Fruit fly (Drosophila melanogaster) S2 (cell line): ENCODE measurements around the gene CG18249.

Source experiments
- CG8478 ChIP-seq: fragments of >200 bp; optimal IDR thresholded peaks from 2 replicates; lab custom pipeline; 2018
- CTCF ChIP-seq, 2 experiments: fragments of >200 bp; optimal IDR thresholded peaks; 2 replicates each; lab custom pipeline; 2018

The CG18249 gene

DNA sequence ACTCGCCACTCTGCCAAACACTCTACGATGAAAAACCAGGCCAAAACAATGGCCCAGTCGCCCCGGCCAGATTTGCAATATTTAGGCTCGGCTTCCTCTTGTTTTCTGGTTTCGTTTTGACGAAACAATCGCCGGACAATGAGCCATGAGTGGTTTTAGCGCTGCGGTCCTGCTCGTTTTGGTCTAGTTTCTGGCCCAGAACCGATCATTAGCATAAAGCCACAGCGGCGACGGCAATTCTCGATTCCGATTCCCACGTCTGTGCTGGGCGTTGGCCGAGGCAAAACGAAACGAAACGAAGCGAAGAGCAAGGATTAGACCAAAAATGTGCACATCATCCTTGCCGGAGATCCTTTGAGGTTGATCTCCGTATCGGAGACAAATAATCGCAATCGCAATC lies 16.6 kb upstream of the CG18249 start:
- TF ChIP-seq CTCF (optimal IDR thresholded peaks at IDR 0.05; lab: Kevin White, UChicago): no peak
- TF ChIP-seq CG8478 (lab: Kevin White, UChicago): no peak

DNA sequence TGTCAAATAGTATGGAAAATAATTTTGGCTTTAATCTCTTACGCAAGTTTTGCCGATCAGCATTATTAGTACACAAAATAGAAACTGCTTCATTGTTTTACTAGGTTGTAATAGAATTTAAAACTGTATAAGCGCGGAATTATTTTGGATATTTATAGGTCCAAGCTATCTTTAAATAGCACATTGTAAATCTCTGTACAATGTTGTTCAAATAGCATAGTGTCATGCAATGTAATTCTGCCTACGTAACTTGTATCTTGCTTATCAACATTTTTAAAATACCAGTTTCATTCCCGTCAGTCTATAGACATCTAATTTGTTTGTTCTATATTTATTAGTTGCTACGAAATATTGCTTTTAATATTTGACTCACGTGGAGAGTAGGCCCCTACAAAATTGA lies 15.2 kb upstream of the CG18249 start, which contains the start of gene CheA84a:
Gene CheA84a (minus strand): TSS at position 101 of the 400 bp plus-strand sequence.
- TF ChIP-seq CG8478 (lab: Kevin White, UChicago) (no peak), CTCF (optimal IDR thresholded peaks at IDR 0.05; lab: Kevin White, UChicago) (no peak)

- TF ChIP-seq CTCF (optimal IDR thresholded peaks at IDR 0.05; lab: Kevin White, UChicago) (no peak), CG8478 (lab: Kevin White, UChicago) (no peak)
Measured at dm6 chr3R:8205292-8205893, 14.6 kb upstream of the CG18249 start.

- TF ChIP-seq CTCF (optimal IDR thresholded peaks at IDR 0.05; lab: Kevin White, UChicago) (no peak), CG8478 (lab: Kevin White, UChicago) (no peak)
Measured at dm6 chr3R:8206019-8206418, 13.9 kb upstream of the CG18249 start.

- TF ChIP-seq CTCF (optimal IDR thresholded peaks at IDR 0.05; lab: Kevin White, UChicago): no peak
- TF ChIP-seq CG8478 (lab: Kevin White, UChicago): no peak
Measured at dm6 chr3R:8206628-8207275, 13.2 kb upstream of the CG18249 start.

- TF ChIP-seq CG8478 (lab: Kevin White, UChicago) (no peak), CTCF (optimal IDR thresholded peaks at IDR 0.05; lab: Kevin White, UChicago) (no peak)
Measured at dm6 chr3R:8207276-8207654, 12.7 kb upstream of the CG18249 start.

dm6 chr3R:8208378-8209021 lies 11.4 kb upstream of the CG18249 start:
- TF ChIP-seq CTCF (optimal IDR thresholded peaks at IDR 0.05; lab: Kevin White, UChicago) (no peak), CG8478 (lab: Kevin White, UChicago) (no peak)

- TF ChIP-seq CG8478 (lab: Kevin White, UChicago) (no peak), CTCF (optimal IDR thresholded peaks at IDR 0.05; lab: Kevin White, UChicago) (no peak)
Measured at dm6 chr3R:8210837-8211488, 9.0 kb upstream of the CG18249 start.

DNA sequence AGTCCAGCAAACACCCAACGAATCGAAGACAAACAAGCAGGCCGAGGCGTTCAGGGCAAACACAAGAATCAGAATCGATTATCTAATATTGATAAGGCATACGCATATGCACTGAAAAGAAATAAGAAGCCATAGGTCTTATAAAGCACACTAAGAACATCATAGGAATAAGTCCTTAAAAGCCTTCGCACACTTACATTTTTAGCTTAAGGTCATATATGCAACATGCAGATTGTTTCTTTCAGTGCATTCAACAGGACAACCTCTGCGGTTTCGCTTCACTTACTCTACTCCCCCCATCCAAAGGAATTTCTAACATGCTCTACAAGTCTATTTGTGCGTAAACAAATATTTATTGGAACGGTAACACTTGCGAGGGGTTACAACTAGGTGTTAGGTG lies 7.4 kb upstream of the CG18249 start:
- TF ChIP-seq CTCF (optimal IDR thresholded peaks at IDR 0.05; lab: Kevin White, UChicago) (no peak), CG8478 (lab: Kevin White, UChicago) (no peak)

dm6 chr3R:8215528-8216189 lies 4.3 kb upstream of the CG18249 start:
- TF ChIP-seq CG8478 (lab: Kevin White, UChicago): no peak
- TF ChIP-seq CTCF (optimal IDR thresholded peaks at IDR 0.05; lab: Kevin White, UChicago): no peak

DNA sequence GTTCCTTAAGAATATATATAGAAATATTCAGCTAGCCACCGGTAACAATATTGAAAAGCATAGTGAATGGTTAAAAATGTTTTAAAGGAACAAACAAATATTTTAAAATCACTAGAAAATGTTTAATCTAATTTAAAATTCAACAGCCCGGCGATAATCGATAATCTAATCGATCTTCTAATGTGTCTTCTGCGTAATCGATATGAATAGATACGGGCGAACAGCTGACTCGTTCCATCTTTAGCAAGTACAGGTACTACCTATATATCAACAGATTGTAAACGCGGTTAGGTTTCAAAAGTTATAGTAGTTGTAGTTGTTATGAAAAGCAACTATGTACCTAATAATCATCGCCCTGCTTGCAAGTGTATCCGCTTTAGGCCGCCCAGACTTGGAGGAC lies 2.2 kb upstream of the CG18249 start, which contains the start of gene CG7800:
Gene CG7800 (plus strand): TSS at position 231 of the 400 bp plus-strand sequence.
- TF ChIP-seq CTCF (optimal IDR thresholded peaks at IDR 0.05; lab: Kevin White, UChicago) (no peak), CG8478 (lab: Kevin White, UChicago) (no peak)

DNA sequence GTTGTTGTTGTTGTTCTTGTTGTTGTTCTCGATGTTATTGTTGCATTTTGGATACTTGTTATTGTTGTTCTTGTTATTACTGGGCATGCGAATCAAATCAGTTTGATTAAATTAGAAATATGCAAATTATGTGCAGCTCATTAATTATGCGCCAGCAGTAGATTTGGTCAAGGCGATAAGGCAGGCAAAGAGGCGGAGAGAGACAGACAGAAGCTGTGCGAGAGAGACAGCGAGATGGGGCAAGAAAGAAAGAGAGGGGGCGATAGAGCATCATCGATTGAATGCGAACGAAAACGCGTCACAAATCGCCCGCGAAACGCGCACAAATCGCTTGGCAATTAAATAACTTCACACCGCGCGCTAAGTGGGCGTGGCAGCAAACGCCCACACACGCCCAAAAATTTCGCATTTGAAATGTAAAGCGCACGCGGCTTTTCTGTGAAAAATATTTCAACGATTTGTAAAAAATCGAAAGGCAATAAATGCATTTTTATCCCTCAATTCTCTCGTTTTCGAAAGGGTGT lies 3.2 kb downstream of the CG18249 start:
- TF ChIP-seq CTCF (optimal IDR thresholded peaks at IDR 0.05; lab: Kevin White, UChicago): no peak
- no peak for TF ChIP-seq CG8478 (lab: Kevin White, UChicago)

DNA sequence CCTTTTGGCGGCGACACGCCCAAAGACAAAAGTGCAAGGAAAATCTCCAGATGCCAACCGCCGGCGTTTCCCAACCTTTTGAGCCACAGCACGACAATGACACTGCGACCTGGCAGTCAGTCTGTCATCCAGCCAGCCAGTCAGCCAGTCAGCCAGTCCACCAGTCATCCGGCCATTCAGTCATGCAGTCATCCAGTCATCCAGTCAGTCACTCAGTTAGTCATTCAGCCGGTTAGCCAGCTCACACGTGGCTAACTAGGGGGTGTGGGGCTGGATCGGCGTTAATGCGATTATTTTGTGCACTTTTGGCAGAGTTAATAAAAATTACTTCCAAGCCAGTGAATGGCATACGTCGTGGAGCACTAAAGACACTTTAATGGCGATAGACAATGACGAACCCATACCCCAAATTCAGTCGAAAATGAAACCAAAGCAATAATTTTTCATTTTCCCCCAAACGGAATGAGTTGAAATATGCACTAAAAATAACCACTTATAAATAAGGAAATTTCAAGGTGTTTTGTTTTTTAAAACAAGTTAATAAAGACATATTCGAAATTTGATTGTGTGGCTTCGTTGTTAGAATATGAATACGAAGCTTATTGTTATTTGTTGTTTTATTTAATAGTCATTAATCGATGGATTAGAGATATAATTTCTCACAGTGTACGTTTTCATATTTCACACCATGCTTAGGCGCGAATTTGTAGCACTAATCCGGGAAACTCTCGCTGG lies 4.9 kb downstream of the CG18249 start:
- TF ChIP-seq CG8478 (lab: Kevin White, UChicago): no peak
- TF ChIP-seq CTCF (optimal IDR thresholded peaks at IDR 0.05; lab: Kevin White, UChicago): no peak
